Fruit fly (Drosophila melanogaster): ENCODE measurements around the gene CG17931.
A peak's percentile ranks its signal among the peaks of the same experiment; 100 is the strongest.

The CG17931 gene

DNA sequence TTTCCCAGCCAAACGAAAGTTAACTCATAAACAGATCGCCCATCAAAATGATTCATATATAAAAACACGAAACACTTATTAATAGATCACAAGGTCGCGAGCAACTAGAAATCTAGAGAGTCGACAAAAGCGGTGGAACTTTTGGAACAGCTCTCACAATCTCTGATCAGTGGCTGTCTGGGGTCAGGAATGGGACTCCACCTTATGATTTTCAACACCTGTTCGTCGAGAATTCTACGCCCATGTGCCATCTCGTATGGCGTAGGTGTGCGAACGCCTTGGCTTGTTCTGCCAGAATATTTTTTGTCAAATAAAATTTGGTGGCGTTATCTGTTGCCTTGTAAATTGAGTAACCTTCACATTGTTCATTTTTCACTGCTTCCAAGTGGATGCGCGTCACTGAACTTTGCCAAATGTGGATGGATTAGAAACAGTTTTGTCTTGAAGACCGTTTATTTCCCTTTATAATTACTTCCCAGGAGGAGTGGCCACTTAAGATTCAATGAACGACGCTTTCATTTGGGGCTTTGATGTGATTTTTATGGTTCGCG is 3.8 kb downstream of the CG17931 start (continued):
- no peak for TF ChIP-seq CG4730 (GFP tag; IDR thresholded peaks at IDR 0.05)
- no peak for TF ChIP-seq NC2β (GFP tag; optimal IDR thresholded peaks at IDR 0.05)
- no peak for TF ChIP-seq odd (GFP tag; optimal IDR thresholded peaks at IDR 0.05)
- no peak for TF ChIP-seq CG6854 (GFP tag; optimal IDR thresholded peaks at IDR 0.05)
- TF ChIP-seq Awh (GFP tag; IDR thresholded peaks at IDR 0.05), result no peak
- peak; percentile 18 for TF ChIP-seq CG12155 (GFP tag; optimal IDR thresholded peaks at IDR 0.05)
- no peak for TF ChIP-seq hkb (optimal IDR thresholded peaks at IDR 0.05)
- peak; percentile 35; the same call in 1 of the 2 replicates for TF ChIP-seq hkb (GFP tag; IDR thresholded peaks at IDR 0.05)
- TF ChIP-seq wek (GFP tag; optimal IDR thresholded peaks at IDR 0.05), result no peak
- no peak for TF ChIP-seq Lhr (GFP tag; optimal IDR thresholded peaks at IDR 0.05)
- TF ChIP-seq phol (tag; optimal IDR thresholded peaks at IDR 0.05), result no peak
- no peak for TF ChIP-seq hbn (GFP tag; IDR thresholded peaks at IDR 0.05; ENCODE audit: partially characterized antibody)
- TF ChIP-seq CG32532 (GFP tag; IDR thresholded peaks at IDR 0.05), result peak; percentile 88
- 0 out of 2 replicates have a peak, but pooled peaks have one; percentile 9 for TF ChIP-seq HLH3B (GFP tag; IDR thresholded peaks at IDR 0.05)
- TF ChIP-seq tup (GFP tag; optimal IDR thresholded peaks at IDR 0.05), result no peak
- TF ChIP-seq crp (GFP tag; optimal IDR thresholded peaks at IDR 0.05), result no peak
- TF ChIP-seq CG10366 (GFP tag; IDR thresholded peaks at IDR 0.05), result 0 out of 2 replicates have a peak, but pooled peaks have one; percentile 28
- no peak for TF ChIP-seq CG34224 (GFP tag; IDR thresholded peaks at IDR 0.05; ENCODE audit: partially characterized antibody)
- TF ChIP-seq CG14050 (GFP tag; IDR thresholded peaks at IDR 0.05), result no peak
- TF ChIP-seq CG7786 (GFP tag; optimal IDR thresholded peaks at IDR 0.05), result peak; percentile 64
- peak; percentile 61 for TF ChIP-seq CG9817 (tag; optimal IDR thresholded peaks at IDR 0.05)
- TF ChIP-seq nerfin-1 (tag; optimal IDR thresholded peaks at IDR 0.05), result no peak
- TF ChIP-seq H15 (GFP tag; IDR thresholded peaks at IDR 0.05), result no peak
- no peak for TF ChIP-seq CG1832 (GFP tag; optimal IDR thresholded peaks at IDR 0.05)
- TF ChIP-seq lilli (GFP tag; optimal IDR thresholded peaks at IDR 0.05), result peak; percentile 68
- no peak for TF ChIP-seq YL-1 (GFP tag; optimal IDR thresholded peaks at IDR 0.05)
- TF ChIP-seq Med (GFP tag), result peak; percentile 96
- peak; percentile 63 for TF ChIP-seq dysf (GFP tag; IDR thresholded peaks at IDR 0.05)
- TF ChIP-seq vfl (GFP tag; optimal IDR thresholded peaks at IDR 0.05), result no peak
- TF ChIP-seq jing (GFP tag; optimal IDR thresholded peaks at IDR 0.05), result no peak
- TF ChIP-seq CG11696 (GFP tag; IDR thresholded peaks at IDR 0.05), result 0 out of 2 replicates have a peak, but pooled peaks have one; percentile 45
- TF ChIP-seq hth (optimal IDR thresholded peaks at IDR 0.05), result no peak
- TF ChIP-seq Dll (GFP tag; IDR thresholded peaks at IDR 0.05; ENCODE audit: partially characterized antibody), result no peak
- TF ChIP-seq Side (GFP tag; optimal IDR thresholded peaks at IDR 0.05), result peak; percentile 10
- no peak for TF ChIP-seq pum (GFP tag; optimal IDR thresholded peaks at IDR 0.05)
- TF ChIP-seq Meics (GFP tag; optimal IDR thresholded peaks at IDR 0.05), result peak; percentile 76
- no peak for TF ChIP-seq CG4360 (GFP tag; IDR thresholded peaks at IDR 0.05)
- TF ChIP-seq CG14441 (GFP tag; IDR thresholded peaks at IDR 0.05), result peak; percentile 43; the same call in 1 of the 2 replicates
- TF ChIP-seq HLHmδ (GFP tag; optimal IDR thresholded peaks at IDR 0.05), result no peak
- TF ChIP-seq CG12744 (GFP tag; optimal IDR thresholded peaks at IDR 0.05), result no peak
- no peak for TF ChIP-seq ind (GFP tag; optimal IDR thresholded peaks at IDR 0.05)
- TF ChIP-seq CG1603 (tag; optimal IDR thresholded peaks at IDR 0.05), result no peak
- TF ChIP-seq CG30431 (GFP tag; optimal IDR thresholded peaks at IDR 0.05), result no peak
- peak; percentile 55; the same call in 1 of the 2 replicates for TF ChIP-seq CG14014 (GFP tag; IDR thresholded peaks at IDR 0.05)
- no peak for TF ChIP-seq esg (GFP tag; conservative IDR thresholded peaks at IDR 0.05)
- no peak for TF ChIP-seq CG15073 (GFP tag; optimal IDR thresholded peaks at IDR 0.05)
- no peak for TF ChIP-seq vvl (GFP tag; IDR thresholded peaks at IDR 0.05)
- TF ChIP-seq pros (GFP tag; optimal IDR thresholded peaks at IDR 0.05), result no peak
- no peak for TF ChIP-seq slou (GFP tag; optimal IDR thresholded peaks at IDR 0.05)
- no peak for TF ChIP-seq Rx (GFP tag; IDR thresholded peaks at IDR 0.05)
- TF ChIP-seq knrl (GFP tag; IDR thresholded peaks at IDR 0.05; ENCODE audit: partially characterized antibody), result no peak
